Fruit fly (Drosophila melanogaster) whole organism, embryonic: Measurements from ENCODE around the gene Sbp2.
A peak's percentile ranks its signal among the peaks of the same experiment; 100 is the strongest.

ENCODE experiments used
- CG10321 ChIP-seq: fragments of 200-800 bp; sonication (Bioruptor generic); IDR thresholded peaks from 2 replicates; pipeline ENCODE4 v1.3.6; 2022; ENCODE audit warnings: missing biosample characterization, missing genetic modification characterization
- CG11695 ChIP-seq: fragments of 200-800 bp; sonication (Bioruptor generic); IDR thresholded peaks from 3 replicates; pipeline ENCODE4 v1.3.6; 2022; ENCODE audit warnings: missing biosample characterization, missing genetic modification characterization
- CG11723 ChIP-seq: fragments of 200-800 bp; sonication (Bioruptor generic); optimal IDR thresholded peaks from 2 replicates; lab custom pipeline; 2017; ENCODE audit warnings: missing biosample characterization, mild to moderate bottlenecking, missing genetic modification characterization
- CG12155 ChIP-seq: fragments of 200-800 bp; sonication (Bioruptor generic); optimal IDR thresholded peaks from 3 replicates; lab custom pipeline; 2016; ENCODE audit warnings: missing biosample characterization, missing genetic modification characterization
- CG12391 ChIP-seq: fragments of 200-800 bp; sonication (Bioruptor generic); optimal IDR thresholded peaks from 3 replicates; lab custom pipeline; 2018; ENCODE audit warnings: missing biosample characterization, mild to moderate bottlenecking, missing genetic modification characterization, moderate library complexity
- CG14710 ChIP-seq: fragments of 200-800 bp; sonication (Bioruptor generic); optimal IDR thresholded peaks from 3 replicates; lab custom pipeline; 2019; ENCODE audit warnings: missing biosample characterization, mild to moderate bottlenecking, missing genetic modification characterization, moderate library complexity
- CG14965 ChIP-seq: fragments of 200-800 bp; sonication (Bioruptor generic); optimal IDR thresholded peaks from 2 replicates; lab custom pipeline; 2016; ENCODE audit warnings: missing biosample characterization, missing genetic modification characterization, borderline replicate concordance
- CG17829 ChIP-seq: fragments of 200-800 bp; optimal IDR thresholded peaks from 2 replicates; lab custom pipeline; 2019; ENCODE audit warnings: missing biosample characterization, mild to moderate bottlenecking, missing genetic modification characterization, moderate library complexity
- CG2116 ChIP-seq: fragments of 200-800 bp; sonication (Bioruptor generic); optimal IDR thresholded peaks from 3 replicates; lab custom pipeline; 2018; ENCODE audit warnings: missing biosample characterization, mild to moderate bottlenecking, missing genetic modification characterization
- CG2875 ChIP-seq: fragments of 200-800 bp; sonication (Bioruptor generic); optimal IDR thresholded peaks from 2 replicates; lab custom pipeline; 2017; ENCODE audit warnings: missing biosample characterization, mild to moderate bottlenecking, missing genetic modification characterization, missing genetic modification reagents
- CG3163 ChIP-seq: fragments of 200-800 bp; sonication (Bioruptor generic); optimal IDR thresholded peaks from 3 replicates; lab custom pipeline; 2016; ENCODE audit warnings: missing biosample characterization, missing genetic modification characterization
- CG32532 ChIP-seq: fragments of 200-800 bp; sonication (Bioruptor generic); IDR thresholded peaks from 2 replicates; pipeline ENCODE4 v1.3.6; 2022; ENCODE audit warnings: missing biosample characterization, missing genetic modification characterization
- CG4282 ChIP-seq: fragments of 200-800 bp; sonication (Bioruptor generic); optimal IDR thresholded peaks from 2 replicates; lab custom pipeline; 2016; ENCODE audit warnings: missing biosample characterization, missing genetic modification characterization
- CG4707 ChIP-seq: fragments of 200-800 bp; sonication (Bioruptor generic); optimal IDR thresholded peaks from 2 replicates; lab custom pipeline; 2018; ENCODE audit warnings: missing biosample characterization, mild to moderate bottlenecking, missing genetic modification characterization, moderate library complexity
- CG5180 ChIP-seq: fragments of 200-800 bp; sonication (Bioruptor generic); optimal IDR thresholded peaks from 3 replicates; lab custom pipeline; 2017; ENCODE audit warnings: missing biosample characterization, missing genetic modification characterization, mild to moderate bottlenecking, moderate library complexity, missing genetic modification reagents
- CG5953 ChIP-seq: fragments of 200-800 bp; sonication (Bioruptor generic); IDR thresholded peaks from 2 replicates; pipeline ENCODE4 v1.3.6; 2022; ENCODE audit warnings: missing biosample characterization, missing genetic modification characterization
- CG6689 ChIP-seq: fragments of 200-800 bp; sonication (Bioruptor generic); IDR thresholded peaks from 2 replicates; pipeline ENCODE4 v1.3.6; 2022; ENCODE audit warnings: missing biosample characterization, missing genetic modification characterization
- CG7372 ChIP-seq: fragments of 200-800 bp; sonication (Bioruptor generic); IDR thresholded peaks from 2 replicates; pipeline ENCODE4 v1.3.6; 2022; ENCODE audit warnings: missing biosample characterization, missing genetic modification characterization
- CG8290 ChIP-seq, 3 experiments: fragments of 200-800 bp; sonication (Bioruptor generic); optimal IDR thresholded peaks; 2 replicates each; lab custom pipeline; 2016 to 2019; ENCODE audit warnings: missing biosample characterization in 3 of 3, missing genetic modification characterization in 3 of 3, mild to moderate bottlenecking in 2 of 3, moderate library complexity in 1 of 3
- CG8359 ChIP-seq: fragments of 200-800 bp; sonication (Bioruptor generic); optimal IDR thresholded peaks from 2 replicates; lab custom pipeline; 2017; ENCODE audit warnings: missing biosample characterization, mild to moderate bottlenecking, missing genetic modification characterization, borderline replicate concordance
- CG9876 ChIP-seq: fragments of 200-800 bp; sonication (Bioruptor generic); optimal IDR thresholded peaks from 2 replicates; lab custom pipeline; 2016; ENCODE audit warnings: missing biosample characterization, missing genetic modification characterization
- HHEX ChIP-seq: fragments of 200-800 bp; sonication (Bioruptor generic); optimal IDR thresholded peaks from 3 replicates; lab custom pipeline; 2017; ENCODE audit warnings: missing biosample characterization, mild to moderate bottlenecking, missing genetic modification characterization, missing genetic modification reagents
- HLH4C ChIP-seq: fragments of 200-800 bp; sonication (Bioruptor generic); IDR thresholded peaks from 3 replicates; pipeline ENCODE4 v1.3.6; 2022; ENCODE audit warnings: missing biosample characterization, missing genetic modification characterization; ENCODE audit not compliant: partially characterized antibody
- Hmr ChIP-seq: fragments of 200-800 bp; sonication (Bioruptor generic); optimal IDR thresholded peaks from 3 replicates; lab custom pipeline; 2017; ENCODE audit warnings: mild to moderate bottlenecking, missing biosample characterization, missing genetic modification reagents, missing genetic modification characterization
- Hr3 ChIP-seq: fragments of 200-800 bp; sonication (Bioruptor generic); optimal IDR thresholded peaks from 3 replicates; lab custom pipeline; 2016; ENCODE audit warnings: missing biosample characterization, missing genetic modification characterization
- Hsf ChIP-seq: fragments of 200-800 bp; sonication (Bioruptor generic); optimal IDR thresholded peaks from 3 replicates; lab custom pipeline; 2016; ENCODE audit warnings: missing biosample characterization, missing genetic modification characterization
- Lpt ChIP-seq: fragments of >200 bp; optimal IDR thresholded peaks from 2 replicates; lab custom pipeline; 2018; ENCODE audit warnings: missing biosample characterization, missing genetic modification characterization
- Mrtf ChIP-seq: fragments of 200-800 bp; sonication (Bioruptor generic); IDR thresholded peaks from 3 replicates; pipeline ENCODE4 v1.3.6; 2022; ENCODE audit warnings: missing biosample characterization, missing genetic modification characterization
- Poxn ChIP-seq: fragments of 200-800 bp; sonication (Bioruptor generic); IDR thresholded peaks from 2 replicates; pipeline ENCODE4 v1.3.6; 2022; ENCODE audit warnings: missing biosample characterization, missing genetic modification characterization
- TFAM ChIP-seq: fragments of 200-800 bp; sonication (Bioruptor generic); optimal IDR thresholded peaks from 2 replicates; lab custom pipeline; 2017; ENCODE audit warnings: missing biosample characterization, missing genetic modification characterization, inconsistent platforms
- YL-1 ChIP-seq: fragments of 200-800 bp; sonication (Bioruptor generic); optimal IDR thresholded peaks from 3 replicates; lab custom pipeline; 2017; ENCODE audit warnings: missing biosample characterization, mild to moderate bottlenecking, missing genetic modification characterization
- amos ChIP-seq: fragments of 200-800 bp; sonication (Bioruptor generic); IDR thresholded peaks from 2 replicates; pipeline ENCODE4 v1.3.6; 2022; ENCODE audit warnings: missing biosample characterization, missing genetic modification characterization; ENCODE audit not compliant: partially characterized antibody
- eve ChIP-seq, 2 experiments: fragments of >200 bp; optimal IDR thresholded peaks; 2 replicates each; lab custom pipeline; 2017; ENCODE audit warnings: missing biosample characterization in 2 of 2, missing genetic modification characterization in 2 of 2
- ftz-f1 ChIP-seq: fragments of 200-800 bp; sonication (Bioruptor generic); optimal IDR thresholded peaks from 2 replicates; lab custom pipeline; 2016; ENCODE audit warnings: missing biosample characterization, missing genetic modification characterization
- fu2 ChIP-seq: fragments of 200-800 bp; sonication (Bioruptor generic); optimal IDR thresholded peaks from 2 replicates; lab custom pipeline; 2016; ENCODE audit warnings: missing biosample characterization, missing genetic modification characterization
- grau ChIP-seq: fragments of 200-800 bp; optimal IDR thresholded peaks from 3 replicates; lab custom pipeline; 2019; ENCODE audit warnings: missing biosample characterization, mild to moderate bottlenecking, missing genetic modification characterization, moderate library complexity
- ind ChIP-seq: fragments of 200-800 bp; sonication (Bioruptor generic); optimal IDR thresholded peaks from 3 replicates; lab custom pipeline; 2016; ENCODE audit warnings: missing biosample characterization, missing genetic modification characterization
- lilli ChIP-seq: fragments of 200-800 bp; sonication (Bioruptor generic); optimal IDR thresholded peaks from 3 replicates; lab custom pipeline; 2016; ENCODE audit warnings: missing biosample characterization, missing genetic modification characterization
- mam ChIP-seq: fragments of 200-800 bp; sonication (Bioruptor generic); optimal IDR thresholded peaks from 3 replicates; lab custom pipeline; 2016; ENCODE audit warnings: missing biosample characterization, missing genetic modification characterization
- odd ChIP-seq: fragments of 200-800 bp; sonication (Bioruptor generic); optimal IDR thresholded peaks from 2 replicates; lab custom pipeline; 2017; ENCODE audit warnings: missing biosample characterization, mild to moderate bottlenecking, missing genetic modification characterization
- onecut ChIP-seq: fragments of 200-800 bp; sonication (Bioruptor generic); IDR thresholded peaks from 2 replicates; pipeline ENCODE4 v1.3.6; 2022; ENCODE audit warnings: missing biosample characterization, missing genetic modification characterization
- prd ChIP-seq, 3 experiments: fragments of >200 bp in 2 of 3; fragments of 200-800 bp in 1 of 3; sonication (Bioruptor generic) in 1 of 3; optimal IDR thresholded peaks in 2 of 3; IDR thresholded peaks in 1 of 3; 2 replicates in 2 of 3; 3 replicates in 1 of 3; pipeline versions ENCODE4 v1.3.6 to Lab custom; 2017 to 2022; ENCODE audit warnings: missing biosample characterization in 1 of 3, missing genetic modification characterization in 1 of 3
- repo ChIP-seq: fragments of 200-800 bp; sonication (Bioruptor generic); optimal IDR thresholded peaks from 2 replicates; lab custom pipeline; 2016; ENCODE audit warnings: missing biosample characterization, missing genetic modification characterization
- sim ChIP-seq: fragments of 200-800 bp; sonication (Bioruptor generic); IDR thresholded peaks from 2 replicates; pipeline ENCODE4 v1.3.6; 2022; ENCODE audit warnings: missing biosample characterization, missing genetic modification characterization
- slbo ChIP-seq: fragments of 200-800 bp; sonication (Bioruptor generic); IDR thresholded peaks from 2 replicates; pipeline ENCODE4 v1.3.6; 2022; ENCODE audit warnings: missing biosample characterization, missing genetic modification characterization
- tap ChIP-seq: fragments of 200-800 bp; optimal IDR thresholded peaks from 3 replicates; lab custom pipeline; 2019; ENCODE audit warnings: missing biosample characterization, mild to moderate bottlenecking, missing genetic modification characterization, moderate library complexity
- tgo ChIP-seq: fragments of 200-800 bp; sonication (Bioruptor generic); IDR thresholded peaks from 3 replicates; pipeline ENCODE4 v1.3.6; 2022; ENCODE audit warnings: missing biosample characterization, missing genetic modification characterization
- tll ChIP-seq, 2 experiments: fragments of 200-800 bp in 1 of 2; fragments of >200 bp in 1 of 2; sonication (Bioruptor generic) in 1 of 2; optimal IDR thresholded peaks; 2 replicates each; lab custom pipeline; 2017 to 2019; ENCODE audit warnings: missing biosample characterization in 2 of 2, missing genetic modification characterization in 2 of 2, mild to moderate bottlenecking in 1 of 2, moderate library complexity in 1 of 2
- vfl ChIP-seq: fragments of 200-800 bp; sonication (Bioruptor generic); optimal IDR thresholded peaks from 2 replicates; lab custom pipeline; 2016; ENCODE audit warnings: missing biosample characterization, missing genetic modification characterization
- wor ChIP-seq: fragments of 200-800 bp; sonication (Bioruptor generic); IDR thresholded peaks from 2 replicates; pipeline ENCODE4 v1.3.6; 2022; ENCODE audit warnings: missing biosample characterization, missing genetic modification characterization
- zen ChIP-seq: fragments of 200-800 bp; sonication (Bioruptor generic); optimal IDR thresholded peaks from 3 replicates; lab custom pipeline; 2018; ENCODE audit warnings: missing biosample characterization, mild to moderate bottlenecking, missing genetic modification characterization, moderate library complexity

The Sbp2 gene

dm6 chr3L:8284651-8285050 lies 19.3 kb upstream of the Sbp2 start (continued):
- no peak for TF ChIP-seq CG14710 (tag; lab: Kevin White, UChicago)
- no peak for TF ChIP-seq prd (optimal IDR thresholded peaks at IDR 0.05; lab: Kevin White, UChicago)
- TF ChIP-seq prd (GFP tag; IDR thresholded peaks at IDR 0.05; lab: Robert Waterston, UW): 0 out of 3 replicates have a peak, but pooled peaks have one; percentile 28
- TF ChIP-seq CG4707: no peak
- TF ChIP-seq repo: no peak
- no peak for TF ChIP-seq CG9876 (GFP tag; lab: Kevin White, UChicago)
- TF ChIP-seq Hr3 (GFP tag; lab: Kevin White, UChicago): no peak
- TF ChIP-seq zen (tag; lab: Kevin White, UChicago): no peak
- TF ChIP-seq CG14965 (GFP tag; lab: Kevin White, UChicago): no peak
- no peak for TF ChIP-seq CG8290 (GFP tag; optimal IDR thresholded peaks at IDR 0.05; lab: Kevin White, UChicago)
- no peak for TF ChIP-seq CG8290 (tag; optimal IDR thresholded peaks at IDR 0.05; lab: Kevin White, UChicago)
- TF ChIP-seq CG8359 (GFP tag; lab: Kevin White, UChicago): no peak
- peak; percentile 7 for TF ChIP-seq mam (GFP tag; lab: Kevin White, UChicago)
- TF ChIP-seq CG4282: no peak
- no peak for TF ChIP-seq CG11723 (GFP tag; lab: Kevin White, UChicago)
- no peak for TF ChIP-seq CG5953 (GFP tag; lab: Robert Waterston, UW)
- TF ChIP-seq HHEX (GFP tag; lab: Kevin White, UChicago): no peak
- TF ChIP-seq fu2 (GFP tag; lab: Kevin White, UChicago): no peak
- no peak for TF ChIP-seq Poxn (GFP tag; lab: Robert Waterston, UW)
- TF ChIP-seq tgo (GFP tag; lab: Robert Waterston, UW): no peak
- TF ChIP-seq tap (tag; lab: Kevin White, UChicago): no peak
- TF ChIP-seq CG2875 (GFP tag; lab: Kevin White, UChicago): no peak
- TF ChIP-seq amos: no peak
- no peak for TF ChIP-seq Mrtf (GFP tag; lab: Robert Waterston, UW)
- no peak for TF ChIP-seq CG3163 (GFP tag; lab: Kevin White, UChicago)
- TF ChIP-seq CG6689 (GFP tag; lab: Robert Waterston, UW): no peak
- no peak for TF ChIP-seq CG17829 (tag; lab: Kevin White, UChicago)
- TF ChIP-seq tll (GFP tag; optimal IDR thresholded peaks at IDR 0.05; lab: Kevin White, UChicago): no peak
- TF ChIP-seq sim: no peak
- TF ChIP-seq HLH4C (GFP tag; lab: Robert Waterston, UW): no peak
- TF ChIP-seq Lpt: no peak
- no peak for TF ChIP-seq eve (GFP tag; optimal IDR thresholded peaks at IDR 0.05; lab: Kevin White, UChicago)
- TF ChIP-seq CG5180 (GFP tag; lab: Kevin White, UChicago): no peak
- no peak for TF ChIP-seq TFAM (GFP tag; lab: Kevin White, UChicago)
- peak; percentile 26; the same call in 1 of the 2 replicates for TF ChIP-seq CG32532 (GFP tag; lab: Robert Waterston, UW)
- peak; percentile 32 for TF ChIP-seq lilli
- TF ChIP-seq slbo: peak; percentile 36; the same call in 1 of the 2 replicates
- no peak for TF ChIP-seq ind (GFP tag; lab: Kevin White, UChicago)
- no peak for TF ChIP-seq ftz-f1 (GFP tag; lab: Kevin White, UChicago)
- no peak for TF ChIP-seq YL-1 (GFP tag; lab: Kevin White, UChicago)
- TF ChIP-seq CG7372 (GFP tag; lab: Robert Waterston, UW): no peak
- TF ChIP-seq CG10321 (GFP tag; lab: Robert Waterston, UW): no peak
- TF ChIP-seq CG2116 (GFP tag; lab: Kevin White, UChicago): no peak
- peak; percentile 5 for TF ChIP-seq Hmr
- TF ChIP-seq wor (GFP tag; lab: Robert Waterston, UW): no peak
- no peak for TF ChIP-seq odd (GFP tag; lab: Kevin White, UChicago)
- 0 out of 3 replicates have a peak, but pooled peaks have one; percentile 36 for TF ChIP-seq CG11695 (GFP tag; lab: Robert Waterston, UW)
- no peak for TF ChIP-seq CG12155 (GFP tag; lab: Kevin White, UChicago)
- no peak for TF ChIP-seq onecut
- no peak for TF ChIP-seq Hsf
- TF ChIP-seq vfl (GFP tag; lab: Kevin White, UChicago): no peak
- no peak for TF ChIP-seq CG12391 (tag; lab: Kevin White, UChicago)
- TF ChIP-seq grau (tag; lab: Kevin White, UChicago): peak; percentile 76
